Fruit fly (Drosophila melanogaster): ENCODE results near the gene Prx6a.

Gene Prx6a

dm6 chr2L:2855773-2856615 lies 22.0 kb downstream of the Prx6a start, which contains the start of the genes CG3104 and RpS21:
TSS of gene CG3104 (minus strand) at chr2L:2855778.
TSS of gene RpS21 (plus strand) at chr2L:2856070.
- TF ChIP-seq EcR (GFP tag; optimal IDR thresholded peaks at IDR 0.05) = no peak
- TF ChIP-seq CG8301 (tag; optimal IDR thresholded peaks at IDR 0.05) = peak; percentile 1
- no peak for TF ChIP-seq gl (tag; optimal IDR thresholded peaks at IDR 0.05)
- peak; percentile 57 for TF ChIP-seq CG34367 (tag; optimal IDR thresholded peaks at IDR 0.05)
- peak; percentile 37 for TF ChIP-seq CG17806 (tag; optimal IDR thresholded peaks at IDR 0.05)
- peak; percentile 67 for TF ChIP-seq CG14655 (GFP tag; optimal IDR thresholded peaks at IDR 0.05)
- TF ChIP-seq Pif1A (GFP tag; optimal IDR thresholded peaks at IDR 0.05) = peak; percentile 54
- no peak for TF ChIP-seq D1 (tag; optimal IDR thresholded peaks at IDR 0.05)
- no peak for TF ChIP-seq CG10348 (GFP tag; IDR thresholded peaks at IDR 0.05)
- TF ChIP-seq CG15710 (tag; optimal IDR thresholded peaks at IDR 0.05) = peak; percentile 53
- peak; percentile 24 for TF ChIP-seq CG9948 (tag; optimal IDR thresholded peaks at IDR 0.05)
- peak; percentile 36; the same call in 1 of the 2 replicates for TF ChIP-seq CG32121 (GFP tag; IDR thresholded peaks at IDR 0.05)
- TF ChIP-seq CG13204 (GFP tag; optimal IDR thresholded peaks at IDR 0.05) = peak; percentile 48
- peak; percentile 53; the same call in 1 of the 2 replicates for TF ChIP-seq CG12605 (GFP tag; IDR thresholded peaks at IDR 0.05)
- TF ChIP-seq CG4496 (GFP tag; IDR thresholded peaks at IDR 0.05) = peak; percentile 84
- peak; percentile 60; the same call in 1 of the 2 replicates for TF ChIP-seq Ets98B (GFP tag; IDR thresholded peaks at IDR 0.05)
- TF ChIP-seq rn (GFP tag; IDR thresholded peaks at IDR 0.05) = peak; percentile 63
- TF ChIP-seq Snoo (tag; optimal IDR thresholded peaks at IDR 0.05) = peak; percentile 86
- TF ChIP-seq fd96Ca (GFP tag; IDR thresholded peaks at IDR 0.05) = peak; percentile 59; the same call in 2 of the 3 replicates
- no peak for TF ChIP-seq CG8159 (tag; optimal IDR thresholded peaks at IDR 0.05)
- TF ChIP-seq Pif1B (GFP tag; optimal IDR thresholded peaks at IDR 0.05) = peak; percentile 9

- TF ChIP-seq CG8159 (tag; optimal IDR thresholded peaks at IDR 0.05) (peak; percentile 94), Snoo (tag; optimal IDR thresholded peaks at IDR 0.05) (no peak), Ets98B (GFP tag; IDR thresholded peaks at IDR 0.05) (0 out of 2 replicates have a peak, but pooled peaks have one; percentile 0)
Observed at dm6 chr2L:2855204-2855768, 22.7 kb downstream of the Prx6a start.

dm6 chr2L:2851589-2851988 lies 26.4 kb downstream of the Prx6a start:
- TF ChIP-seq CG34367 (tag; optimal IDR thresholded peaks at IDR 0.05) (no peak), Pif1A (GFP tag; optimal IDR thresholded peaks at IDR 0.05) (no peak), D1 (tag; optimal IDR thresholded peaks at IDR 0.05) (no peak), gl (tag; optimal IDR thresholded peaks at IDR 0.05) (no peak), Pif1B (GFP tag; optimal IDR thresholded peaks at IDR 0.05) (no peak), Ets98B (GFP tag; IDR thresholded peaks at IDR 0.05) (peak; percentile 36; the same call in 1 of the 2 replicates), CG15710 (tag; optimal IDR thresholded peaks at IDR 0.05) (no peak), CG14655 (GFP tag; optimal IDR thresholded peaks at IDR 0.05) (no peak), CG8301 (tag; optimal IDR thresholded peaks at IDR 0.05) (no peak), EcR (GFP tag; optimal IDR thresholded peaks at IDR 0.05) (no peak), CG12605 (GFP tag; IDR thresholded peaks at IDR 0.05) (0 out of 2 replicates have a peak, but pooled peaks have one; percentile 26), CG8159 (tag; optimal IDR thresholded peaks at IDR 0.05) (no peak), fd96Ca (GFP tag; IDR thresholded peaks at IDR 0.05) (no peak), Snoo (tag; optimal IDR thresholded peaks at IDR 0.05) (no peak), CG32121 (GFP tag; IDR thresholded peaks at IDR 0.05) (peak; percentile 47; the same call in 1 of the 2 replicates), CG4496 (GFP tag; IDR thresholded peaks at IDR 0.05) (no peak), CG9948 (tag; optimal IDR thresholded peaks at IDR 0.05) (no peak), CG10348 (GFP tag; IDR thresholded peaks at IDR 0.05) (no peak)

- TF ChIP-seq Ets98B (GFP tag; IDR thresholded peaks at IDR 0.05) (no peak), CG10348 (GFP tag; IDR thresholded peaks at IDR 0.05) (no peak), rn (GFP tag; IDR thresholded peaks at IDR 0.05) (no peak), fd96Ca (GFP tag; IDR thresholded peaks at IDR 0.05) (no peak), EcR (GFP tag; optimal IDR thresholded peaks at IDR 0.05) (no peak), CG12605 (GFP tag; IDR thresholded peaks at IDR 0.05) (no peak), CG8159 (tag; optimal IDR thresholded peaks at IDR 0.05) (no peak), CG17806 (tag; optimal IDR thresholded peaks at IDR 0.05) (no peak), CG15710 (tag; optimal IDR thresholded peaks at IDR 0.05) (no peak), Snoo (tag; optimal IDR thresholded peaks at IDR 0.05) (no peak), CG9948 (tag; optimal IDR thresholded peaks at IDR 0.05) (no peak), CG32121 (GFP tag; IDR thresholded peaks at IDR 0.05) (no peak), Pif1A (GFP tag; optimal IDR thresholded peaks at IDR 0.05) (no peak), Pif1B (GFP tag; optimal IDR thresholded peaks at IDR 0.05) (no peak), CG4496 (GFP tag; IDR thresholded peaks at IDR 0.05) (no peak), CG34367 (tag; optimal IDR thresholded peaks at IDR 0.05) (no peak), CG13204 (GFP tag; optimal IDR thresholded peaks at IDR 0.05) (no peak), CG8301 (tag; optimal IDR thresholded peaks at IDR 0.05) (no peak), D1 (tag; optimal IDR thresholded peaks at IDR 0.05) (no peak), gl (tag; optimal IDR thresholded peaks at IDR 0.05) (no peak)
Observed at dm6 chr2L:2847112-2847682, 30.8 kb downstream of the Prx6a start, which contains the start of the genes CG3117 and CG2983. TSS of gene CG3117 (minus strand) at chr2L:2847212. TSS of gene CG2983 (plus strand) at chr2L:2847632.

dm6 chr2L:2845634-2846033 lies 32.4 kb downstream of the Prx6a start, which contains the start of gene CG18557:
TSS of gene CG18557 (minus strand) at chr2L:2845734.
- no peak for TF ChIP-seq CG12605 (GFP tag; IDR thresholded peaks at IDR 0.05)
- TF ChIP-seq CG32121 (GFP tag; IDR thresholded peaks at IDR 0.05) = no peak
- TF ChIP-seq CG10348 (GFP tag; IDR thresholded peaks at IDR 0.05) = no peak
